Worm (Caenorhabditis elegans) whole organism, L4 larva: ENCODE measurements around the gene madd-3.
A peak's percentile ranks its signal among the peaks of the same experiment; 100 is the strongest.

Experiments
- F10B5.3 ChIP-seq: sonication (generic microtip); optimal IDR thresholded peaks from 2 replicates; lab custom pipeline; 2016; ENCODE audit warnings: mild to moderate bottlenecking, missing genetic modification characterization, missing compliant biosample characterization
- Y105C5A.15 ChIP-seq: fragments of 200-800 bp; sonication (Bioruptor generic); IDR thresholded peaks from 2 replicates; pipeline ENCODE4 v1.3.6; 2022; ENCODE audit warnings: missing genetic modification characterization, missing compliant biosample characterization
- aha-1 ChIP-seq: fragments of 150-350 bp; peaks from one replicate; lab custom pipeline; 2014; ENCODE audit warnings: missing biosample characterization, missing genetic modification characterization
- ama-1 ChIP-seq: fragments of 150-350 bp; optimal IDR thresholded peaks from 2 replicates; lab custom pipeline; 2014; ENCODE audit warnings: inconsistent platforms, mixed read lengths
- attf-4 ChIP-seq: sonication (generic microtip); optimal IDR thresholded peaks from 3 replicates; lab custom pipeline; 2017; ENCODE audit warnings: missing biosample characterization, missing genetic modification characterization
- ceh-20 ChIP-seq: fragments of 200-800 bp; sonication (Bioruptor generic); IDR thresholded peaks from 2 replicates; pipeline ENCODE4 v1.3.6; 2022; ENCODE audit warnings: missing genetic modification reagents, missing genetic modification characterization, missing compliant biosample characterization
- ceh-28 ChIP-seq: fragments of 150-350 bp; optimal IDR thresholded peaks from 2 replicates; lab custom pipeline; 2014; ENCODE audit warnings: missing biosample characterization, missing genetic modification reagents, missing genetic modification characterization
- ceh-82 ChIP-seq: sonication (generic microtip); optimal IDR thresholded peaks from 2 replicates; lab custom pipeline; 2017; ENCODE audit warnings: missing biosample characterization, missing genetic modification characterization
- daf-19 ChIP-seq: fragments of 200-800 bp; sonication (Bioruptor generic); conservative IDR thresholded peaks from 2 replicates; pipeline ENCODE4 v1.3.6; 2022; ENCODE audit warnings: missing genetic modification characterization, missing compliant biosample characterization
- dmd-6 ChIP-seq: fragments of 200-800 bp; sonication (Bioruptor generic); IDR thresholded peaks from 2 replicates; pipeline ENCODE4 v1.3.6; 2022; ENCODE audit warnings: missing genetic modification reagents, missing genetic modification characterization, missing compliant biosample characterization
- dmd-8 ChIP-seq: fragments of 200-800 bp; sonication (Bioruptor generic); IDR thresholded peaks from 2 replicates; pipeline ENCODE4 v1.3.6; 2022; ENCODE audit warnings: missing genetic modification characterization, missing compliant biosample characterization
- dpl-1 ChIP-seq: fragments of 150-350 bp; optimal IDR thresholded peaks from 2 replicates; lab custom pipeline; 2014; ENCODE audit warnings: missing biosample characterization, missing genetic modification reagents, missing genetic modification characterization
- gei-8 ChIP-seq: fragments of 200-800 bp; sonication (Bioruptor generic); optimal IDR thresholded peaks from 2 replicates; lab custom pipeline; 2018; ENCODE audit warnings: mild to moderate bottlenecking, missing genetic modification characterization, missing compliant biosample characterization
- hif-1 ChIP-seq, 2 experiments: sonication (generic microtip); optimal IDR thresholded peaks; 2 replicates each; lab custom pipeline; 2016 to 2017; ENCODE audit warnings: missing compliant biosample characterization in 2 of 2, missing genetic modification characterization in 2 of 2, missing genetic modification reagents in 2 of 2, missing genotype in 2 of 2, mild to moderate bottlenecking in 1 of 2
- lin-29 ChIP-seq: fragments of 200-800 bp; sonication (Bioruptor generic); IDR thresholded peaks from 2 replicates; pipeline ENCODE4 v1.3.6; 2022; ENCODE audit warnings: missing genetic modification reagents, missing genetic modification characterization, missing compliant biosample characterization
- lir-3 ChIP-seq: sonication (generic microtip); optimal IDR thresholded peaks from 2 replicates; lab custom pipeline; 2016; ENCODE audit warnings: mild to moderate bottlenecking, missing genetic modification characterization, missing compliant biosample characterization
- mxl-2 ChIP-seq: fragments of 200-800 bp; sonication (Bioruptor generic); conservative IDR thresholded peaks from 2 replicates; pipeline ENCODE4 v1.3.6; 2022; ENCODE audit warnings: missing genetic modification reagents, missing genetic modification characterization, missing compliant biosample characterization
- nhr-10 ChIP-seq: fragments of 150-350 bp; optimal IDR thresholded peaks from 2 replicates; lab custom pipeline; 2014; ENCODE audit warnings: missing biosample characterization, missing genetic modification characterization
- nhr-11 ChIP-seq: fragments of 150-350 bp; optimal IDR thresholded peaks from 2 replicates; lab custom pipeline; 2014; ENCODE audit warnings: missing biosample characterization, missing genetic modification characterization
- nhr-111 ChIP-seq: fragments of 200-800 bp; sonication (Bioruptor generic); optimal IDR thresholded peaks from 2 replicates; lab custom pipeline; 2018; ENCODE audit warnings: mild to moderate bottlenecking, missing genetic modification characterization, missing compliant biosample characterization
- nhr-28 ChIP-seq: fragments of 150-350 bp; optimal IDR thresholded peaks from 2 replicates; lab custom pipeline; 2014; ENCODE audit warnings: missing biosample characterization, missing genetic modification characterization
- nhr-77 ChIP-seq: fragments of 150-350 bp; optimal IDR thresholded peaks from 2 replicates; lab custom pipeline; 2014; ENCODE audit warnings: missing biosample characterization, missing genetic modification characterization
- pha-4 ChIP-seq, 2 experiments: fragments of 150-350 bp in 1 of 2; fragments of 200-800 bp in 1 of 2; sonication (Bioruptor generic) in 1 of 2; IDR thresholded peaks in 1 of 2; optimal IDR thresholded peaks in 1 of 2; 2 replicates each; pipeline versions ENCODE4 v1.3.6 to Lab custom; 2014 to 2022; ENCODE audit warnings: missing genetic modification characterization in 2 of 2, missing genetic modification reagents in 2 of 2, missing biosample characterization in 1 of 2, missing compliant biosample characterization in 1 of 2
- pqm-1 ChIP-seq: sonication (generic microtip); optimal IDR thresholded peaks from 2 replicates; lab custom pipeline; 2017; ENCODE audit warnings: missing biosample characterization, missing genetic modification characterization
- saeg-2 ChIP-seq: fragments of 200-800 bp; sonication (Bioruptor generic); IDR thresholded peaks from 2 replicates; pipeline ENCODE4 v1.3.6; 2022; ENCODE audit warnings: missing genetic modification reagents, missing genetic modification characterization, missing compliant biosample characterization
- sdz-12 ChIP-seq: fragments of 200-800 bp; sonication (Bioruptor generic); optimal IDR thresholded peaks from 2 replicates; lab custom pipeline; 2018; ENCODE audit warnings: mild to moderate bottlenecking, missing genetic modification characterization, missing compliant biosample characterization
- set-16 ChIP-seq: fragments of 200-800 bp; sonication (Bioruptor generic); IDR thresholded peaks from 2 replicates; pipeline ENCODE4 v1.3.6; 2022; ENCODE audit warnings: missing genetic modification reagents, missing genetic modification characterization, missing compliant biosample characterization
- skn-1 ChIP-seq: fragments of 150-350 bp; optimal IDR thresholded peaks from 2 replicates; lab custom pipeline; 2014; ENCODE audit warnings: missing biosample characterization, missing genetic modification characterization
- unc-62 ChIP-seq, 3 experiments: fragments of 150-350 bp in 1 of 3; sonication (generic microtip); optimal IDR thresholded peaks in 2 of 3; peaks in 1 of 3; 1 replicate in 1 of 3; 2 replicates in 2 of 3; lab custom pipeline; 2014 to 2017; ENCODE audit warnings: missing biosample characterization in 3 of 3, missing genetic modification characterization in 3 of 3, missing genetic modification reagents in 3 of 3, missing genotype in 1 of 3
- zfp-2 ChIP-seq: sonication (generic microtip); optimal IDR thresholded peaks from 2 replicates; lab custom pipeline; 2016; ENCODE audit warnings: mild to moderate bottlenecking, missing genetic modification characterization, missing compliant biosample characterization
- zip-11 ChIP-seq: fragments of 200-800 bp; sonication (Bioruptor generic); IDR thresholded peaks from 2 replicates; pipeline ENCODE4 v1.3.6; 2022; ENCODE audit warnings: missing genetic modification characterization, missing compliant biosample characterization
- zip-2 ChIP-seq: fragments of 150-350 bp; optimal IDR thresholded peaks from 2 replicates; lab custom pipeline; 2014; ENCODE audit warnings: missing biosample characterization, missing genetic modification characterization
- ztf-7 ChIP-seq: fragments of 150-350 bp; optimal IDR thresholded peaks from 2 replicates; lab custom pipeline; 2014; ENCODE audit warnings: missing biosample characterization, missing genetic modification characterization

The madd-3 gene

DNA sequence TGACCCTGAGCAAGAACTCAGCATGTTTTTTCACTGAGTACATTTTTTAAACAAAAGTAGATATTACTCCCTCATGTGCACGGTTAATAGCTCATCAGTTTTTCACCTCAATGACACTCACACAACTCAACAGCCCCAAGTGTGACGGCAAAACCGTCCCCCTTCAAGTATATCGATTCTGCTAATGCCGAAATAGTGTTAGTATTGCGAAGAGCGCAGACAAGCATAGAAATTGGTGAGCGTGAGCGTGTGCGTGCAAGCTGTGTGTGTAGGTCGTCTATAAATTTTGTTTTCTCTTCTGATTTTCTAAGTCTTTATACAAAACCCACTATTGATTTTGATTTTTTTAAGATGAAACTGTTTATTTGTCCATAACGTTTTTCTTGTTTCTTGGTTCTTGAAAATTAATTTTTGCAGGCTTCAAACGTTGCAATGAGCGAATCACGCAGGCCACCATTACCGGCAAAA is 58.1 kb downstream of the madd-3 start, which contains the start of gene K04C1.2 (continued):
- TF ChIP-seq attf-4 (tag; lab: Kevin White, UChicago) (no peak), nhr-77 (peak; percentile 34), ceh-28 (tag; lab: Kevin White, UChicago) (peak; percentile 26), nhr-11 (tag; lab: Kevin White, UChicago) (no peak), saeg-2 (no peak)
- TF ChIP-seq, all 104 proteins: peak for 18

DNA sequence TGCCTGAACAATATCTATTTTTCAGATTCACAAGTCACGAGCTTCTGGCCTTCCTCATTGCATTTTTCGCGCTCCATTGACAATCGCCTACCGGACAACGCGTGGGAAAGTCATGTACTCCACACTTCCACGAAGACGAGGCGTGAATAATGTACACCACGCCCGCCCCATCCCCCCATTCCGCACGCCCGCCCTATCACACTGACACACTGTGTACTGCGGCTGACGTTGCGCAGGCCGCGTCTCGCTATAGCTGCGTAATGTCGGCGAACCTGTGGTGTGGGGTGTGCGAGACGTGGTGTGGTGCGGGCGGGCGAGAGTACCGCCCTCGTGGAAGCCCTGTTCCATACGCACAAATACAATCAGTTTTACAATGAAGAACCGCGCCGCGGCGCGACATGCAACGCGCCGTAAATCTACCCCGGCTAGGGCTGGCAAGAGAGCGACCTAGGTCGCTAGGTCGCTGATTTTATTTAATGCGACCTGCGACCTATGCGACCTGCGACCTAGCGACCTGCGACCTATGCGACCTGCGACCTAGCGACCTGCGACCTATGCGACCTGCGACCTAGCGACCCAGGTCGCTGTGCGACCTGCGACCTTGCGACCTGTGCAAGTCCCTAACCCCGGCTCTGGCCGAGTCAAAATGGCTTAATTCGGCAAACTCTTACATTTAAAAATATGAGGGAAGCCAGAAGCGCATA is 60.2 kb downstream of the madd-3 start:
- peak; percentile 44; the same call in 1 of the 2 replicates for TF ChIP-seq pha-4 (GFP tag; IDR thresholded peaks at IDR 0.05; lab: Robert Waterston, UW)
- TF ChIP-seq pha-4 (tag; optimal IDR thresholded peaks at IDR 0.05; lab: Kevin White, UChicago) = no peak
- no peak for TF ChIP-seq unc-62 (GFP tag; optimal IDR thresholded peaks at IDR 0.05 in 1 of 2; lab: Kevin White, UChicago)
- TF ChIP-seq unc-62 (tag; optimal IDR thresholded peaks at IDR 0.05; lab: Kevin White, UChicago) = no peak
- TF ChIP-seq lir-3 (tag; lab: Kevin White, UChicago) = no peak
- TF ChIP-seq ama-1 (lab: Kevin White, UChicago) = no peak
- TF ChIP-seq set-16 (GFP tag; lab: Robert Waterston, UW) = peak; percentile 87
- TF ChIP-seq dpl-1 (GFP tag; lab: Kevin White, UChicago) = no peak
- TF ChIP-seq skn-1 (tag; lab: Kevin White, UChicago) = no peak
- TF ChIP-seq aha-1 = peak; percentile 70
- no peak for TF ChIP-seq zip-11
- no peak for TF ChIP-seq ceh-20 (GFP tag; lab: Robert Waterston, UW)
- no peak for TF ChIP-seq pqm-1 (tag; lab: Kevin White, UChicago)

DNA sequence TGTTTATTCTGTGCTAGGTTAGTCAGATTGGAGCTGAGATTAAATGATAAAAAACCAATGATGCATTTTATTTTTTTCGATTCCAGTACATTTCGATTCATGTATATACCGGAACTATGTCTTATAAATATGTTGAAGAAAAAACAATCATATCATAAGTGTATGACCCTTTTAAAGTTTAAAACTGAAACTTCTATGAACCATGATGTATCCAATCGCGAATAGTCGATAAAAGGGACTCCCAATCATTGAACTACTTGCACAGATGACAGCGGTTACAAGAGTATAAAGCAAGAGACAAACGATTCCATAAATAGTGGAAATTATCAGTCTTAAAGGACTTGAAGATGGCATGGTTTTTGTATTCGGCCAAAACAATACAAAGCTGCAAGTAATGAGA is 61.5 kb downstream of the madd-3 start, which contains the start of gene srg-37:
Gene srg-37, minus strand, starts transcription at position 101 of the 400 bp plus-strand sequence.
- TF ChIP-seq daf-19 (no peak), nhr-10 (tag; lab: Kevin White, UChicago) (no peak), Y105C5A.15 (no peak), zfp-2 (tag; lab: Kevin White, UChicago) (no peak), lin-29 (no peak), sdz-12 (GFP tag; lab: Kevin White, UChicago) (no peak), dmd-8 (GFP tag; lab: Robert Waterston, UW) (no peak), nhr-28 (tag; lab: Kevin White, UChicago) (no peak), zip-2 (tag; lab: Kevin White, UChicago) (no peak), F10B5.3 (tag; lab: Kevin White, UChicago) (no peak), ceh-82 (tag; lab: Kevin White, UChicago) (no peak), mxl-2 (GFP tag; lab: Robert Waterston, UW) (no peak), ztf-7 (tag; lab: Kevin White, UChicago) (no peak), dpl-1 (GFP tag; lab: Kevin White, UChicago) (no peak), dmd-6 (GFP tag; lab: Robert Waterston, UW) (no peak), nhr-111 (no peak), hif-1 (tag; optimal IDR thresholded peaks at IDR 0.05; lab: Kevin White, UChicago) (no peak), gei-8 (no peak), lir-3 (tag; lab: Kevin White, UChicago) (no peak)
